Worm (Caenorhabditis elegans): ENCODE measurements around the gene F09E5.3.
"Not testable (repeated sequence)": the region's sequence is repeated elsewhere in the genome, so short reads cannot be mapped to it uniquely, and the experiment has no call there.

DNA sequence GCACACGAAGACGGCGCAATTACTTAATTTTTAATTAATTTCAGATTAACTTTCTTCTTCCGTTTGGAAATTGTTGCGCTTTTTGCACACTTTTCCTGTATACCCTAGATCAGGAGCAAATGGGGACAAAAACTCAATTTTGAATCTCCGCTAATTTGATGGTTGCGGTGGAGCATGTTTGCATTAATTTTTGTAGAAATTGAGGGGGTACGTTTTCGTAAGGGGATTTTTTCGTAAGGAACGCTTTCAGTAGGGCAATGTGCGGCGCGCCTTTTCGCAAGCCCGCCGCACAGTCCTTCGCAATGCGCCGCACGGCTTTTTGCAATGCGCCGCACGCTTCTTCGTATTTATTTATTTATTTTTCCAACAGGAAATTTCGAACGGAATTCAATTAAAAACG, 27.4 kb upstream of the F09E5.3 start:
- not testable (repeated sequence) for TF ChIP-seq mdl-1 (tag; optimal IDR thresholded peaks at IDR 0.05); lin-13 (GFP tag; optimal IDR thresholded peaks at IDR 0.05)
